Fruit fly (Drosophila melanogaster) whole organism, embryonic: ENCODE results near the gene Caf1-55.

Experiments
- Awh ChIP-seq: fragments of 200-800 bp; sonication (Bioruptor generic); IDR thresholded peaks from 2 replicates; pipeline ENCODE4, ENCODE4 v1.3.6; 2022; ENCODE audit warnings: missing biosample characterization, missing genetic modification characterization
- B-H1 ChIP-seq: fragments of 200-800 bp; sonication (Bioruptor generic); IDR thresholded peaks from 3 replicates; pipeline ENCODE4 v1.3.6; 2022; ENCODE audit warnings: missing biosample characterization, missing genetic modification characterization
- Bteb2 ChIP-seq: fragments of 200-800 bp; sonication (Bioruptor generic); optimal IDR thresholded peaks from 2 replicates; lab custom pipeline; 2016; ENCODE audit warnings: missing biosample characterization, missing genetic modification characterization
- CG10147 ChIP-seq: fragments of 200-800 bp; sonication (Bioruptor generic); optimal IDR thresholded peaks from 2 replicates; lab custom pipeline; 2019; ENCODE audit warnings: missing biosample characterization, mild to moderate bottlenecking, missing genetic modification characterization, moderate library complexity
- CG10543 ChIP-seq: fragments of 200-800 bp; sonication (Bioruptor generic); optimal IDR thresholded peaks from 3 replicates; lab custom pipeline; 2017; ENCODE audit warnings: missing biosample characterization, mild to moderate bottlenecking, missing genetic modification characterization, moderate library complexity
- CG11695 ChIP-seq: fragments of 200-800 bp; sonication (Bioruptor generic); IDR thresholded peaks from 3 replicates; pipeline ENCODE4 v1.3.6; 2022; ENCODE audit warnings: missing biosample characterization, missing genetic modification characterization
- CG13287 ChIP-seq: fragments of 200-800 bp; sonication (Bioruptor generic); IDR thresholded peaks from 2 replicates; pipeline ENCODE4 v1.3.6; 2022; ENCODE audit warnings: missing biosample characterization, missing genetic modification characterization; ENCODE audit not compliant: partially characterized antibody
- CG13296 ChIP-seq: fragments of 200-800 bp; sonication (Bioruptor generic); optimal IDR thresholded peaks from 3 replicates; lab custom pipeline; 2018; ENCODE audit warnings: missing biosample characterization, mild to moderate bottlenecking, missing genetic modification characterization
- CG13894 ChIP-seq: fragments of 200-800 bp; sonication (Bioruptor generic); optimal IDR thresholded peaks from 3 replicates; lab custom pipeline; 2018; ENCODE audit warnings: missing biosample characterization, mild to moderate bottlenecking, missing genetic modification characterization, moderate library complexity
- CG16863 ChIP-seq: fragments of 200-800 bp; sonication (Bioruptor generic); optimal IDR thresholded peaks from 3 replicates; lab custom pipeline; 2016; ENCODE audit warnings: missing biosample characterization, missing genetic modification characterization
- CG17328 ChIP-seq: fragments of 200-800 bp; sonication (Bioruptor generic); IDR thresholded peaks from 2 replicates; pipeline ENCODE4 v1.3.6; 2022; ENCODE audit warnings: missing biosample characterization, missing genetic modification characterization
- CG18476 ChIP-seq: fragments of 200-800 bp; sonication (Bioruptor generic); optimal IDR thresholded peaks from 2 replicates; lab custom pipeline; 2016; ENCODE audit warnings: missing biosample characterization, mild to moderate bottlenecking, missing genetic modification characterization
- CG18599 ChIP-seq: fragments of 200-800 bp; sonication (Bioruptor generic); optimal IDR thresholded peaks from 3 replicates; lab custom pipeline; 2017; ENCODE audit warnings: missing biosample characterization, missing genetic modification characterization, mild to moderate bottlenecking, moderate library complexity, missing genetic modification reagents
- CG2116 ChIP-seq: fragments of 200-800 bp; sonication (Bioruptor generic); optimal IDR thresholded peaks from 3 replicates; lab custom pipeline; 2018; ENCODE audit warnings: missing biosample characterization, mild to moderate bottlenecking, missing genetic modification characterization
- CG2120 ChIP-seq: fragments of 200-800 bp; sonication (Bioruptor generic); optimal IDR thresholded peaks from 3 replicates; lab custom pipeline; 2016; ENCODE audit warnings: missing biosample characterization, missing genetic modification characterization
- CG2678 ChIP-seq: fragments of 200-800 bp; sonication (Bioruptor generic); optimal IDR thresholded peaks from 3 replicates; lab custom pipeline; 2019; ENCODE audit warnings: missing biosample characterization, mild to moderate bottlenecking, missing genetic modification characterization, moderate library complexity
- CG30431 ChIP-seq: fragments of 200-800 bp; sonication (Bioruptor generic); optimal IDR thresholded peaks from 2 replicates; lab custom pipeline; 2017; ENCODE audit warnings: missing biosample characterization, missing genetic modification characterization
- CG34376 ChIP-seq: fragments of 200-800 bp; sonication (Bioruptor generic); optimal IDR thresholded peaks from 2 replicates; lab custom pipeline; 2018; ENCODE audit warnings: missing biosample characterization, mild to moderate bottlenecking, missing genetic modification characterization
- CG6765 ChIP-seq: fragments of 200-800 bp; sonication (Bioruptor generic); optimal IDR thresholded peaks from 3 replicates; lab custom pipeline; 2017; ENCODE audit warnings: missing biosample characterization, mild to moderate bottlenecking, missing genetic modification characterization
- CG7556 ChIP-seq: fragments of 200-800 bp; sonication (Bioruptor generic); optimal IDR thresholded peaks from 2 replicates; lab custom pipeline; 2017; ENCODE audit warnings: missing biosample characterization, mild to moderate bottlenecking, missing genetic modification characterization
- CG7987 ChIP-seq: fragments of 200-800 bp; sonication (Bioruptor generic); optimal IDR thresholded peaks from 2 replicates; lab custom pipeline; 2018; ENCODE audit warnings: missing biosample characterization, mild to moderate bottlenecking, missing genetic modification characterization, moderate library complexity
- CG8388 ChIP-seq: fragments of 200-800 bp; sonication (Bioruptor generic); optimal IDR thresholded peaks from 2 replicates; lab custom pipeline; 2019; ENCODE audit warnings: missing biosample characterization, mild to moderate bottlenecking, missing genetic modification characterization, moderate library complexity
- CG9609 ChIP-seq: fragments of 200-800 bp; sonication (Bioruptor generic); optimal IDR thresholded peaks from 3 replicates; lab custom pipeline; 2016; ENCODE audit warnings: missing biosample characterization, missing genetic modification characterization
- CTCF ChIP-seq: fragments of 200-800 bp; sonication (Bioruptor generic); optimal IDR thresholded peaks from 2 replicates; lab custom pipeline; 2017; ENCODE audit warnings: missing biosample characterization, mild to moderate bottlenecking, missing genetic modification characterization, moderate library complexity
- D19A ChIP-seq: fragments of 200-800 bp; optimal IDR thresholded peaks from 3 replicates; lab custom pipeline; 2019; ENCODE audit warnings: missing biosample characterization, mild to moderate bottlenecking, missing genetic modification characterization, moderate library complexity
- Deaf1 ChIP-seq: fragments of 200-800 bp; optimal IDR thresholded peaks from 3 replicates; lab custom pipeline; 2019; ENCODE audit warnings: missing biosample characterization, mild to moderate bottlenecking, missing genetic modification characterization, moderate library complexity
- Fer1 ChIP-seq: fragments of 200-800 bp; sonication (Bioruptor generic); optimal IDR thresholded peaks from 2 replicates; lab custom pipeline; 2017; ENCODE audit warnings: missing biosample characterization, mild to moderate bottlenecking, missing genetic modification characterization
- HHEX ChIP-seq: fragments of 200-800 bp; sonication (Bioruptor generic); optimal IDR thresholded peaks from 3 replicates; lab custom pipeline; 2017; ENCODE audit warnings: missing biosample characterization, mild to moderate bottlenecking, missing genetic modification characterization, missing genetic modification reagents
- Hey ChIP-seq: fragments of 200-800 bp; sonication (Bioruptor generic); optimal IDR thresholded peaks from 3 replicates; lab custom pipeline; 2018; ENCODE audit warnings: missing biosample characterization, mild to moderate bottlenecking, missing genetic modification characterization
- Kr ChIP-seq: fragments of 200-800 bp; sonication (Bioruptor generic); optimal IDR thresholded peaks from 2 replicates; lab custom pipeline; 2017; ENCODE audit warnings: missing biosample characterization, mild to moderate bottlenecking, missing genetic modification characterization
- MBD-R2 ChIP-seq: fragments of 200-800 bp; sonication (Bioruptor generic); IDR thresholded peaks from 2 replicates; pipeline ENCODE4 v1.3.6; 2022; ENCODE audit warnings: missing biosample characterization, missing genetic modification characterization
- Med ChIP-seq: fragments of 200-800 bp; sonication (Bioruptor generic); peaks from one replicate; lab custom pipeline; 2016; ENCODE audit warnings: missing biosample characterization, missing genetic modification characterization, mild to moderate bottlenecking, inconsistent platforms, moderate library complexity
- NfI ChIP-seq: fragments of 200-800 bp; sonication (Bioruptor generic); optimal IDR thresholded peaks from 3 replicates; lab custom pipeline; 2018; ENCODE audit warnings: missing biosample characterization, mild to moderate bottlenecking, missing genetic modification characterization, moderate library complexity
- Pdp1 ChIP-seq, 2 experiments: fragments of 200-800 bp; sonication (Bioruptor generic); optimal IDR thresholded peaks; 3 replicates each; lab custom pipeline; 2016; ENCODE audit warnings: missing biosample characterization in 2 of 2, missing genetic modification characterization in 2 of 2, mild to moderate bottlenecking in 1 of 2, moderate library complexity in 1 of 2
- Rx ChIP-seq: fragments of 200-800 bp; sonication (Bioruptor generic); IDR thresholded peaks from 2 replicates; pipeline ENCODE4 v1.3.6; 2022; ENCODE audit warnings: missing biosample characterization, missing genetic modification characterization
- Sin3A ChIP-seq: fragments of >200 bp; optimal IDR thresholded peaks from 2 replicates; lab custom pipeline; 2018
- crol ChIP-seq: fragments of 200-800 bp; sonication (Bioruptor generic); IDR thresholded peaks from 2 replicates; pipeline ENCODE4 v1.3.6; 2022; ENCODE audit warnings: missing biosample characterization, missing genetic modification characterization
- fru ChIP-seq: fragments of >200 bp; optimal IDR thresholded peaks from 2 replicates; lab custom pipeline; 2017
- lab ChIP-seq: fragments of 200-800 bp; sonication (Bioruptor generic); optimal IDR thresholded peaks from 3 replicates; lab custom pipeline; 2017; ENCODE audit warnings: missing biosample characterization, missing genetic modification characterization, mild to moderate bottlenecking, moderate library complexity, missing genetic modification reagents
- mirr ChIP-seq: fragments of 200-800 bp; sonication (Bioruptor generic); optimal IDR thresholded peaks from 3 replicates; lab custom pipeline; 2018; ENCODE audit warnings: missing biosample characterization, mild to moderate bottlenecking, missing genetic modification characterization
- nau ChIP-seq: fragments of 200-800 bp; sonication (Bioruptor generic); optimal IDR thresholded peaks from 3 replicates; lab custom pipeline; 2017; ENCODE audit warnings: missing biosample characterization, mild to moderate bottlenecking, missing genetic modification characterization, missing genetic modification reagents
- pum ChIP-seq: fragments of 200-800 bp; sonication (Bioruptor generic); optimal IDR thresholded peaks from 2 replicates; lab custom pipeline; 2016; ENCODE audit warnings: missing biosample characterization, missing genetic modification characterization
- sqz ChIP-seq: fragments of 200-800 bp; sonication (Bioruptor generic); optimal IDR thresholded peaks from 3 replicates; lab custom pipeline; 2018; ENCODE audit warnings: missing biosample characterization, mild to moderate bottlenecking, missing genetic modification characterization
- sr ChIP-seq: fragments of 200-800 bp; sonication (Bioruptor generic); IDR thresholded peaks from 3 replicates; pipeline ENCODE4 v1.3.6; 2022; ENCODE audit warnings: missing biosample characterization, missing genetic modification characterization
- sug ChIP-seq: fragments of 200-800 bp; optimal IDR thresholded peaks from 2 replicates; lab custom pipeline; 2019; ENCODE audit warnings: missing biosample characterization, mild to moderate bottlenecking, missing genetic modification characterization, moderate library complexity
- ttk ChIP-seq: fragments of 200-800 bp; sonication (Bioruptor generic); IDR thresholded peaks from 2 replicates; pipeline ENCODE4 v2.1.2; 2022; ENCODE audit warnings: missing biosample characterization, missing genetic modification characterization
- zfh1 ChIP-seq: fragments of 200-800 bp; sonication (Bioruptor generic); IDR thresholded peaks from 3 replicates; pipeline ENCODE4 v1.3.6; 2022; ENCODE audit warnings: missing biosample characterization, missing genetic modification characterization

The Caf1-55 gene

dm6 chr3R:15196134-15197034 lies 29.0 kb upstream of the Caf1-55 start, which contains the start of the genes Kpc1 and CG42542 (continued):
- TF ChIP-seq D19A (tag; lab: Kevin White, UChicago): no peak
- no peak for TF ChIP-seq fru
- TF ChIP-seq pum: peak; percentile 50
- TF ChIP-seq B-H1 (GFP tag; lab: Robert Waterston, UW): no peak; the same call in 2 of the 3 replicates

dm6 chr3R:15197373-15197772 lies 28.0 kb upstream of the Caf1-55 start:
- TF ChIP-seq CG16863 (GFP tag; lab: Kevin White, UChicago) (no peak), CG7556 (GFP tag; lab: Kevin White, UChicago) (no peak), CG13296 (GFP tag; lab: Kevin White, UChicago) (peak; percentile 20), CG8388 (GFP tag; lab: Kevin White, UChicago) (no peak), Kr (GFP tag; lab: Kevin White, UChicago) (no peak), zfh1 (GFP tag; lab: Robert Waterston, UW) (no peak), CTCF (GFP tag; lab: Kevin White, UChicago) (no peak), Fer1 (GFP tag; lab: Kevin White, UChicago) (peak; percentile 18), NfI (GFP tag; lab: Kevin White, UChicago) (no peak), CG13894 (tag; lab: Kevin White, UChicago) (peak; percentile 25), HHEX (peak; percentile 12), sqz (GFP tag; lab: Kevin White, UChicago) (no peak), CG18476 (GFP tag; lab: Kevin White, UChicago) (peak; percentile 24), sr (GFP tag; lab: Robert Waterston, UW) (no peak), mirr (GFP tag; lab: Kevin White, UChicago) (peak; percentile 26), nau (GFP tag; lab: Kevin White, UChicago) (no peak), Med (GFP tag; lab: Kevin White, UChicago) (peak; percentile 10), CG2678 (peak; percentile 2), CG10543 (GFP tag; lab: Kevin White, UChicago) (peak; percentile 39), CG13287 (no peak), Pdp1 (GFP tag; optimal IDR thresholded peaks at IDR 0.05; lab: Kevin White, UChicago) (peak in 1 of 2 experiments; percentile 74), sug (tag; lab: Kevin White, UChicago) (peak; percentile 24), CG6765 (GFP tag; lab: Kevin White, UChicago) (peak; percentile 1), lab (GFP tag; lab: Kevin White, UChicago) (peak; percentile 20), CG18599 (peak; percentile 5), Rx (GFP tag; lab: Robert Waterston, UW) (no peak), Bteb2 (no peak), CG7987 (GFP tag; lab: Kevin White, UChicago) (peak; percentile 6), Sin3A (lab: Kevin White, UChicago) (no peak), Awh (GFP tag; lab: Robert Waterston, UW) (peak; percentile 36; the same call in 1 of the 2 replicates), CG2116 (GFP tag; lab: Kevin White, UChicago) (no peak)

- TF ChIP-seq CG11695 (GFP tag; lab: Robert Waterston, UW) (0 out of 3 replicates have a peak, but pooled peaks have one; percentile 7), Hey (tag; lab: Kevin White, UChicago) (peak; percentile 26), MBD-R2 (GFP tag; lab: Robert Waterston, UW) (0 out of 2 replicates have a peak, but pooled peaks have one; percentile 8), CG9609 (no peak), Deaf1 (peak; percentile 80), CG17328 (no peak), ttk (no peak), CG10147 (GFP tag; lab: Kevin White, UChicago) (no peak), CG34376 (GFP tag; lab: Kevin White, UChicago) (peak; percentile 65), Pdp1 (GFP tag; optimal IDR thresholded peaks at IDR 0.05; lab: Kevin White, UChicago) (peak in 1 of 2 experiments; percentile 42), CG2120 (peak; percentile 19), CG30431 (GFP tag; lab: Kevin White, UChicago) (no peak), crol (GFP tag; lab: Robert Waterston, UW) (peak; percentile 64; the same call in 1 of the 2 replicates)
Observed at dm6 chr3R:15198052-15198793, 27.2 kb upstream of the Caf1-55 start.
